Fruit fly (Drosophila melanogaster) whole organism, adult: ENCODE measurements around the gene Ir94d.

Experiments used
- CG11617 ChIP-seq: fragments of 200-800 bp; sonication (Bioruptor generic); optimal IDR thresholded peaks from 2 replicates; lab custom pipeline; 2017; ENCODE audit warnings: mild to moderate bottlenecking, missing biosample characterization, missing genetic modification reagents, missing genetic modification characterization
- CG12768 ChIP-seq: fragments of 200-800 bp; sonication (Bioruptor generic); optimal IDR thresholded peaks from 2 replicates; lab custom pipeline; 2017; ENCODE audit warnings: missing biosample characterization, missing genetic modification characterization, mild to moderate bottlenecking, moderate library complexity, missing genetic modification reagents
- CG14711 ChIP-seq: fragments of 200-800 bp; sonication (Bioruptor generic); optimal IDR thresholded peaks from 2 replicates; lab custom pipeline; 2018; ENCODE audit warnings: missing biosample characterization, mild to moderate bottlenecking, missing genetic modification characterization, moderate library complexity
- CG1620 ChIP-seq: fragments of 200-800 bp; sonication (Bioruptor generic); optimal IDR thresholded peaks from 2 replicates; lab custom pipeline; 2016; ENCODE audit warnings: missing biosample characterization, missing genetic modification characterization
- CG33017 ChIP-seq: fragments of 200-800 bp; sonication (Bioruptor generic); optimal IDR thresholded peaks from 2 replicates; lab custom pipeline; 2018; ENCODE audit warnings: missing biosample characterization, mild to moderate bottlenecking, missing genetic modification characterization, moderate library complexity
- CG5204 ChIP-seq: fragments of 200-800 bp; sonication (Bioruptor generic); optimal IDR thresholded peaks from 2 replicates; lab custom pipeline; 2016; ENCODE audit warnings: missing biosample characterization, missing genetic modification characterization
- CG7045 ChIP-seq: fragments of 200-800 bp; sonication (Bioruptor generic); optimal IDR thresholded peaks from 2 replicates; lab custom pipeline; 2017; ENCODE audit warnings: missing biosample characterization, mild to moderate bottlenecking, missing genetic modification characterization
- CG7101 ChIP-seq: fragments of 200-800 bp; sonication (Bioruptor generic); optimal IDR thresholded peaks from 2 replicates; lab custom pipeline; 2018; ENCODE audit warnings: missing biosample characterization, mild to moderate bottlenecking, missing genetic modification characterization, moderate library complexity
- Clk ChIP-seq: fragments of 200-800 bp; sonication (Bioruptor generic); optimal IDR thresholded peaks from 2 replicates; lab custom pipeline; 2017; ENCODE audit warnings: missing biosample characterization, missing genetic modification characterization
- Crg-1 ChIP-seq: fragments of 200-800 bp; sonication (Bioruptor generic); optimal IDR thresholded peaks from 2 replicates; lab custom pipeline; 2016; ENCODE audit warnings: missing biosample characterization, missing genetic modification characterization
- Hr96 ChIP-seq: fragments of 200-800 bp; sonication (Bioruptor generic); optimal IDR thresholded peaks from 2 replicates; lab custom pipeline; 2016; ENCODE audit warnings: missing biosample characterization, missing genetic modification characterization
- Mnt ChIP-seq: fragments of 200-800 bp; sonication (Bioruptor generic); optimal IDR thresholded peaks from 2 replicates; lab custom pipeline; 2016; ENCODE audit warnings: missing biosample characterization, mild to moderate bottlenecking, missing genetic modification characterization
- bab1 ChIP-seq: fragments of 200-800 bp; sonication (Bioruptor generic); optimal IDR thresholded peaks from 3 replicates; lab custom pipeline; 2019; ENCODE audit warnings: missing biosample characterization, mild to moderate bottlenecking, missing genetic modification characterization, moderate library complexity
- cic ChIP-seq: fragments of 200-800 bp; sonication (Bioruptor generic); optimal IDR thresholded peaks from 2 replicates; lab custom pipeline; 2017; ENCODE audit warnings: missing biosample characterization, mild to moderate bottlenecking, missing genetic modification characterization, moderate library complexity
- cnc ChIP-seq, 2 experiments: fragments of >200 bp; optimal IDR thresholded peaks; 2 replicates each; lab custom pipeline; 2017
- kay ChIP-seq: fragments of 200-800 bp; sonication (Bioruptor generic); peaks from one replicate; lab custom pipeline; 2016; ENCODE audit warnings: missing biosample characterization, missing genetic modification characterization, borderline replicate concordance
- ovo ChIP-seq: fragments of 200-800 bp; sonication (Bioruptor generic); optimal IDR thresholded peaks from 2 replicates; lab custom pipeline; 2016; ENCODE audit warnings: missing biosample characterization, missing genetic modification characterization
- pad ChIP-seq: fragments of 200-800 bp; sonication (Bioruptor generic); optimal IDR thresholded peaks from 3 replicates; lab custom pipeline; 2017; ENCODE audit warnings: missing biosample characterization, missing genetic modification characterization, mild to moderate bottlenecking, moderate library complexity, missing genetic modification reagents
- tj ChIP-seq: fragments of 200-800 bp; sonication (Bioruptor generic); optimal IDR thresholded peaks from 3 replicates; lab custom pipeline; 2017; ENCODE audit warnings: missing biosample characterization, mild to moderate bottlenecking, missing genetic modification characterization, moderate library complexity
- toe ChIP-seq: fragments of 200-800 bp; sonication (Bioruptor generic); optimal IDR thresholded peaks from 2 replicates; lab custom pipeline; 2016; ENCODE audit warnings: missing biosample characterization, missing genetic modification characterization

The Ir94d gene

dm6 chr3R:23360356-23360755 is 42.3 kb upstream of the Ir94d start:
- TF ChIP-seq CG7101 = no peak
- no peak for TF ChIP-seq CG7045 (GFP tag; lab: Kevin White, UChicago)
- no peak for TF ChIP-seq CG14711 (tag; lab: Kevin White, UChicago)

dm6 chr3R:23363515-23364124 is 39.0 kb upstream of the Ir94d start, which contains the start of gene CG4408:
Gene CG4408 (minus strand): TSS chr3R:23363574.
- TF ChIP-seq CG5204 (GFP tag; lab: Kevin White, UChicago) (no peak), CG11617 (peak; percentile 4), cic (GFP tag; lab: Kevin White, UChicago) (no peak), CG7045 (GFP tag; lab: Kevin White, UChicago) (peak; percentile 27), Crg-1 (peak; percentile 39), CG1620 (GFP tag; lab: Kevin White, UChicago) (peak; percentile 48), CG12768 (GFP tag; lab: Kevin White, UChicago) (peak; percentile 41), Mnt (no peak), CG7101 (peak; percentile 82), Hr96 (GFP tag; lab: Kevin White, UChicago) (peak; percentile 19), toe (GFP tag; lab: Kevin White, UChicago) (no peak), tj (GFP tag; lab: Kevin White, UChicago) (no peak), bab1 (peak; percentile 43), kay (GFP tag; lab: Kevin White, UChicago) (no peak), CG33017 (tag; lab: Kevin White, UChicago) (peak; percentile 70), Clk (GFP tag; lab: Kevin White, UChicago) (no peak), cnc (optimal IDR thresholded peaks at IDR 0.05; lab: Kevin White, UChicago) (no peak), pad (peak; percentile 57), CG14711 (tag; lab: Kevin White, UChicago) (peak; percentile 77), ovo (GFP tag; lab: Kevin White, UChicago) (no peak)

- TF ChIP-seq CG7101 = no peak
- TF ChIP-seq tj (GFP tag; lab: Kevin White, UChicago) = no peak
Measured at dm6 chr3R:23365028-23365427, 37.6 kb upstream of the Ir94d start.

- no peak for TF ChIP-seq bab1
- TF ChIP-seq ovo (GFP tag; lab: Kevin White, UChicago) = no peak
- no peak for TF ChIP-seq pad
- no peak for TF ChIP-seq cnc (optimal IDR thresholded peaks at IDR 0.05; lab: Kevin White, UChicago)
- no peak for TF ChIP-seq CG7101
- TF ChIP-seq kay (GFP tag; lab: Kevin White, UChicago) = no peak
- TF ChIP-seq Crg-1 = no peak
- no peak for TF ChIP-seq CG7045 (GFP tag; lab: Kevin White, UChicago)
- no peak for TF ChIP-seq CG1620 (GFP tag; lab: Kevin White, UChicago)
- TF ChIP-seq CG33017 (tag; lab: Kevin White, UChicago) = no peak
- TF ChIP-seq Hr96 (GFP tag; lab: Kevin White, UChicago) = no peak
- no peak for TF ChIP-seq cic (GFP tag; lab: Kevin White, UChicago)
- no peak for TF ChIP-seq toe (GFP tag; lab: Kevin White, UChicago)
- no peak for TF ChIP-seq Mnt
- TF ChIP-seq CG11617 = no peak
- no peak for TF ChIP-seq CG14711 (tag; lab: Kevin White, UChicago)
- no peak for TF ChIP-seq CG12768 (GFP tag; lab: Kevin White, UChicago)
- no peak for TF ChIP-seq Clk (GFP tag; lab: Kevin White, UChicago)
Measured at dm6 chr3R:23367540-23367939, 35.1 kb upstream of the Ir94d start.

dm6 chr3R:23368235-23368634 is 34.4 kb upstream of the Ir94d start:
- TF ChIP-seq CG7045 (GFP tag; lab: Kevin White, UChicago) (no peak), CG14711 (tag; lab: Kevin White, UChicago) (no peak), Hr96 (GFP tag; lab: Kevin White, UChicago) (no peak), CG11617 (no peak)

- TF ChIP-seq kay (GFP tag; lab: Kevin White, UChicago) = no peak
- no peak for TF ChIP-seq cic (GFP tag; lab: Kevin White, UChicago)
- no peak for TF ChIP-seq ovo (GFP tag; lab: Kevin White, UChicago)
Measured at dm6 chr3R:23372624-23373023, 30.0 kb upstream of the Ir94d start, which contains the start of gene CG42827. Gene CG42827 (plus strand): TSS chr3R:23372924.

- TF ChIP-seq toe (GFP tag; lab: Kevin White, UChicago) (no peak), cnc (optimal IDR thresholded peaks at IDR 0.05; lab: Kevin White, UChicago) (no peak), tj (GFP tag; lab: Kevin White, UChicago) (no peak), ovo (GFP tag; lab: Kevin White, UChicago) (no peak), cic (GFP tag; lab: Kevin White, UChicago) (no peak), CG14711 (tag; lab: Kevin White, UChicago) (no peak), CG11617 (no peak), Mnt (no peak), pad (no peak), CG5204 (GFP tag; lab: Kevin White, UChicago) (no peak), CG12768 (GFP tag; lab: Kevin White, UChicago) (no peak), CG7045 (GFP tag; lab: Kevin White, UChicago) (no peak), Hr96 (GFP tag; lab: Kevin White, UChicago) (no peak), CG33017 (tag; lab: Kevin White, UChicago) (no peak), bab1 (no peak)
Measured at dm6 chr3R:23373403-23373802, 29.2 kb upstream of the Ir94d start, which contains the start of gene CG42828. Gene CG42828 (plus strand): TSS chr3R:23373703.
